Worm (Caenorhabditis elegans): Measurements from ENCODE around the gene F53B3.5.

DNA sequence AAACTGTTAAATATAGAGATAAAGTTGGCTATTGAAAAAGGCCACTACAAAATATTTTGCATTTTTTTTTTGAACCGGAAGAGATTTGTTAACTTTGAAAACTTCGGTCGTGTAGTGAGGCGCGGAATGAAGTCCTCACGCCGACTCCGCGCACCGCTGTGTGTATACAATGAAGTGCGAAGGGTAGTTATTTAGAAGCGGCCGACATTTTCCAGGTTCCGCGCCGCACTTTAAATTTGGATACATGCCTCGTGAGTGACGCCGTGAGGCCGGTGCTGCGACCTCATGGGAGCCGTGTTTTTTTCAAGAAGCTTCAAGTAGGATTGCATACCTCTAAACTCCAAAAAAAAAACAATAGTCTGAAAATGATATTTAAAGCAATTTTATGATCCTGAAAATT lies 12.5 kb upstream of the F53B3.5 start:
- TF ChIP-seq nhr-12 (tag; optimal IDR thresholded peaks at IDR 0.05) (no peak), unc-62 (GFP tag; optimal IDR thresholded peaks at IDR 0.05) (no peak), bed-3 (GFP tag; optimal IDR thresholded peaks at IDR 0.05) (no peak), unc-39 (tag; optimal IDR thresholded peaks at IDR 0.05) (no peak), mep-1 (tag; optimal IDR thresholded peaks at IDR 0.05) (no peak), lin-32 (GFP tag; optimal IDR thresholded peaks at IDR 0.05) (no peak), M03D4.4 (tag; optimal IDR thresholded peaks at IDR 0.05) (no peak), ceh-83 (GFP tag; optimal IDR thresholded peaks at IDR 0.05) (no peak)

Data from whole organism, mixed stage, embryonic.